Worm (Caenorhabditis elegans) whole organism, L4 larva: ENCODE measurements around the gene daf-41.

ENCODE experiments used
- D1046.2 ChIP-seq: fragments of 200-800 bp; sonication (Bioruptor generic); IDR thresholded peaks from 2 replicates; pipeline ENCODE4 v1.3.6; 2022; ENCODE audit warnings: missing genetic modification characterization, missing compliant biosample characterization
- F49E8.2 ChIP-seq: sonication (generic microtip); optimal IDR thresholded peaks from 2 replicates; lab custom pipeline; 2016; ENCODE audit warnings: missing compliant biosample characterization, mild to moderate bottlenecking, missing genetic modification characterization, borderline replicate concordance
- T26A8.4 ChIP-seq: fragments of 200-800 bp; sonication (Bioruptor generic); IDR thresholded peaks from 2 replicates; pipeline ENCODE4 v1.3.6; 2022; ENCODE audit warnings: missing genetic modification characterization, missing compliant biosample characterization
- Y105C5A.15 ChIP-seq: fragments of 200-800 bp; sonication (Bioruptor generic); IDR thresholded peaks from 2 replicates; pipeline ENCODE4 v1.3.6; 2022; ENCODE audit warnings: missing genetic modification characterization, missing compliant biosample characterization
- ZK546.5 ChIP-seq, 2 experiments: sonication (generic microtip); optimal IDR thresholded peaks; 2 replicates each; lab custom pipeline; 2017; ENCODE audit warnings: missing biosample characterization in 2 of 2, missing genetic modification characterization in 2 of 2
- aha-1 ChIP-seq: fragments of 150-350 bp; peaks from one replicate; lab custom pipeline; 2014; ENCODE audit warnings: missing biosample characterization, missing genetic modification characterization
- ceh-20 ChIP-seq: fragments of 200-800 bp; sonication (Bioruptor generic); IDR thresholded peaks from 2 replicates; pipeline ENCODE4 v1.3.6; 2022; ENCODE audit warnings: missing genetic modification reagents, missing genetic modification characterization, missing compliant biosample characterization
- ceh-28 ChIP-seq: fragments of 150-350 bp; optimal IDR thresholded peaks from 2 replicates; lab custom pipeline; 2014; ENCODE audit warnings: missing biosample characterization, missing genetic modification reagents, missing genetic modification characterization
- ces-1 ChIP-seq: fragments of 150-350 bp; sonication (generic microtip); optimal IDR thresholded peaks from 4 replicates; lab custom pipeline; 2014; ENCODE audit warnings: missing biosample characterization, missing genetic modification reagents, missing genetic modification characterization
- daf-12 ChIP-seq: fragments of 150-350 bp; optimal IDR thresholded peaks from 2 replicates; lab custom pipeline; 2014; ENCODE audit warnings: missing biosample characterization, missing genetic modification reagents, missing genetic modification characterization
- dmd-6 ChIP-seq: fragments of 200-800 bp; sonication (Bioruptor generic); IDR thresholded peaks from 2 replicates; pipeline ENCODE4 v1.3.6; 2022; ENCODE audit warnings: missing genetic modification reagents, missing genetic modification characterization, missing compliant biosample characterization
- dmd-9 ChIP-seq: fragments of 200-800 bp; sonication (Bioruptor generic); IDR thresholded peaks from 2 replicates; pipeline ENCODE4 v1.3.6; 2022; ENCODE audit warnings: missing genetic modification reagents, missing genetic modification characterization, missing compliant biosample characterization
- dpl-1 ChIP-seq: fragments of 150-350 bp; optimal IDR thresholded peaks from 2 replicates; lab custom pipeline; 2014; ENCODE audit warnings: missing biosample characterization, missing genetic modification reagents, missing genetic modification characterization
- duxl-1 ChIP-seq: sonication (generic microtip); optimal IDR thresholded peaks from 2 replicates; lab custom pipeline; 2016; ENCODE audit warnings: mild to moderate bottlenecking, missing genetic modification characterization, moderate library complexity, missing compliant biosample characterization; ENCODE audit not compliant: poor library complexity
- dve-1 ChIP-seq: sonication (generic microtip); optimal IDR thresholded peaks from 2 replicates; lab custom pipeline; 2017; ENCODE audit warnings: antibody characterized with exemption, mild to moderate bottlenecking, missing genetic modification characterization, missing compliant biosample characterization; ENCODE audit not compliant: insufficient read depth
- egl-27 ChIP-seq: sonication (generic microtip); optimal IDR thresholded peaks from 3 replicates; lab custom pipeline; 2017; ENCODE audit warnings: missing biosample characterization, missing genetic modification reagents, missing genetic modification characterization
- egl-43 ChIP-seq: fragments of 200-800 bp; sonication (Bioruptor generic); IDR thresholded peaks from 2 replicates; pipeline ENCODE4 v1.3.6; 2022; ENCODE audit warnings: missing genetic modification reagents, missing genetic modification characterization, missing compliant biosample characterization
- fkh-10 ChIP-seq: fragments of 150-350 bp; optimal IDR thresholded peaks from 2 replicates; lab custom pipeline; 2014; ENCODE audit warnings: missing biosample characterization, missing genetic modification reagents, missing genetic modification characterization
- jun-1 ChIP-seq: fragments of 150-350 bp; optimal IDR thresholded peaks from 2 replicates; lab custom pipeline; 2014; ENCODE audit warnings: missing biosample characterization, missing genetic modification reagents, missing genetic modification characterization
- lim-7 ChIP-seq: fragments of 200-800 bp; sonication (Bioruptor generic); IDR thresholded peaks from 2 replicates; pipeline ENCODE4 v1.3.6; 2022; ENCODE audit warnings: missing genetic modification characterization, missing compliant biosample characterization
- lin-1 ChIP-seq: fragments of 200-800 bp; sonication (Bioruptor generic); IDR thresholded peaks from 2 replicates; pipeline ENCODE4 v1.3.6; 2022; ENCODE audit warnings: missing genetic modification reagents, missing genetic modification characterization, missing compliant biosample characterization
- lin-13 ChIP-seq: fragments of 150-350 bp; optimal IDR thresholded peaks from 2 replicates; lab custom pipeline; 2014; ENCODE audit warnings: missing biosample characterization, missing genetic modification reagents, missing genetic modification characterization
- lin-15B ChIP-seq: fragments of 150-350 bp; sonication (generic microtip); optimal IDR thresholded peaks from 3 replicates; lab custom pipeline; 2014; ENCODE audit warnings: missing biosample characterization, missing genetic modification characterization
- lin-38 ChIP-seq: fragments of 200-800 bp; sonication (Bioruptor generic); IDR thresholded peaks from 2 replicates; pipeline ENCODE4 v1.3.6; 2022; ENCODE audit warnings: missing genetic modification reagents, missing genetic modification characterization, missing compliant biosample characterization
- lin-39 ChIP-seq: fragments of 150-350 bp; optimal IDR thresholded peaks from 2 replicates; lab custom pipeline; 2014; ENCODE audit warnings: missing biosample characterization, missing genetic modification reagents, missing genetic modification characterization
- madf-9 ChIP-seq: fragments of 200-800 bp; sonication (Bioruptor generic); conservative IDR thresholded peaks from 2 replicates; pipeline ENCODE4 v1.3.6; 2022; ENCODE audit warnings: missing genetic modification reagents, missing genetic modification characterization, missing compliant biosample characterization
- mdl-1 ChIP-seq, 2 experiments: fragments of 150-350 bp in 1 of 2; sonication (generic microtip) in 1 of 2; optimal IDR thresholded peaks; 2 replicates each; lab custom pipeline; 2014 to 2017; ENCODE audit warnings: missing biosample characterization in 2 of 2, missing genetic modification characterization in 2 of 2
- mxl-2 ChIP-seq: fragments of 200-800 bp; sonication (Bioruptor generic); conservative IDR thresholded peaks from 2 replicates; pipeline ENCODE4 v1.3.6; 2022; ENCODE audit warnings: missing genetic modification reagents, missing genetic modification characterization, missing compliant biosample characterization
- nhr-10 ChIP-seq: fragments of 150-350 bp; optimal IDR thresholded peaks from 2 replicates; lab custom pipeline; 2014; ENCODE audit warnings: missing biosample characterization, missing genetic modification characterization
- nhr-102 ChIP-seq: sonication (generic microtip); optimal IDR thresholded peaks from 2 replicates; lab custom pipeline; 2016; ENCODE audit warnings: mild to moderate bottlenecking, missing genetic modification characterization, moderate library complexity, missing compliant biosample characterization
- nhr-111 ChIP-seq: fragments of 200-800 bp; sonication (Bioruptor generic); optimal IDR thresholded peaks from 2 replicates; lab custom pipeline; 2018; ENCODE audit warnings: mild to moderate bottlenecking, missing genetic modification characterization, missing compliant biosample characterization
- nhr-237 ChIP-seq: sonication (generic microtip); optimal IDR thresholded peaks from 2 replicates; lab custom pipeline; 2017; ENCODE audit warnings: missing biosample characterization, missing genetic modification characterization
- nhr-28 ChIP-seq: fragments of 150-350 bp; optimal IDR thresholded peaks from 2 replicates; lab custom pipeline; 2014; ENCODE audit warnings: missing biosample characterization, missing genetic modification characterization
- nhr-41 ChIP-seq: fragments of 200-800 bp; sonication (Bioruptor generic); IDR thresholded peaks from 2 replicates; pipeline ENCODE4 v1.3.6; 2022; ENCODE audit warnings: missing genetic modification reagents, missing genetic modification characterization, missing compliant biosample characterization
- nhr-6 ChIP-seq: fragments of 150-350 bp; optimal IDR thresholded peaks from 2 replicates; lab custom pipeline; 2014; ENCODE audit warnings: missing biosample characterization, missing genetic modification characterization
- pha-4 ChIP-seq, 2 experiments: fragments of 150-350 bp in 1 of 2; fragments of 200-800 bp in 1 of 2; sonication (Bioruptor generic) in 1 of 2; IDR thresholded peaks in 1 of 2; optimal IDR thresholded peaks in 1 of 2; 2 replicates each; pipeline versions ENCODE4 v1.3.6 to Lab custom; 2014 to 2022; ENCODE audit warnings: missing genetic modification characterization in 2 of 2, missing genetic modification reagents in 2 of 2, missing biosample characterization in 1 of 2, missing compliant biosample characterization in 1 of 2
- saeg-2 ChIP-seq: fragments of 200-800 bp; sonication (Bioruptor generic); IDR thresholded peaks from 2 replicates; pipeline ENCODE4 v1.3.6; 2022; ENCODE audit warnings: missing genetic modification reagents, missing genetic modification characterization, missing compliant biosample characterization
- set-16 ChIP-seq: fragments of 200-800 bp; sonication (Bioruptor generic); IDR thresholded peaks from 2 replicates; pipeline ENCODE4 v1.3.6; 2022; ENCODE audit warnings: missing genetic modification reagents, missing genetic modification characterization, missing compliant biosample characterization
- snpc-1.2 ChIP-seq: fragments of 200-800 bp; sonication (Bioruptor generic); IDR thresholded peaks from 2 replicates; pipeline ENCODE4 v1.3.6; 2022; ENCODE audit warnings: missing genetic modification reagents, missing genetic modification characterization, missing compliant biosample characterization
- spr-1 ChIP-seq: sonication (generic microtip); optimal IDR thresholded peaks from 2 replicates; lab custom pipeline; 2016; ENCODE audit warnings: mild to moderate bottlenecking, missing genetic modification characterization, missing compliant biosample characterization
- spr-3 ChIP-seq: fragments of 200-800 bp; sonication (Bioruptor generic); optimal IDR thresholded peaks from 2 replicates; lab custom pipeline; 2018; ENCODE audit warnings: mild to moderate bottlenecking, missing genetic modification characterization, missing compliant biosample characterization
- tag-97 ChIP-seq: fragments of 200-800 bp; sonication (Bioruptor generic); IDR thresholded peaks from 2 replicates; pipeline ENCODE4 v1.3.6; 2022; ENCODE audit warnings: missing genetic modification characterization, missing compliant biosample characterization
- tra-1 ChIP-seq: fragments of 200-800 bp; sonication (Bioruptor generic); IDR thresholded peaks from 2 replicates; pipeline ENCODE4 v1.3.6; 2022; ENCODE audit warnings: missing genetic modification reagents, missing genetic modification characterization, missing compliant biosample characterization
- unc-130 ChIP-seq: sonication (generic microtip); optimal IDR thresholded peaks from 2 replicates; lab custom pipeline; 2016; ENCODE audit warnings: missing genetic modification reagents, missing genetic modification characterization, missing compliant biosample characterization
- unc-62 ChIP-seq, 3 experiments: fragments of 150-350 bp in 1 of 3; sonication (generic microtip); optimal IDR thresholded peaks in 2 of 3; peaks in 1 of 3; 1 replicate in 1 of 3; 2 replicates in 2 of 3; lab custom pipeline; 2014 to 2017; ENCODE audit warnings: missing biosample characterization in 3 of 3, missing genetic modification characterization in 3 of 3, missing genetic modification reagents in 3 of 3, missing genotype in 1 of 3
- zag-1 ChIP-seq: fragments of 150-350 bp; optimal IDR thresholded peaks from 2 replicates; lab custom pipeline; 2014; ENCODE audit warnings: missing biosample characterization, missing genetic modification characterization
- ztf-11 ChIP-seq: fragments of 150-350 bp; optimal IDR thresholded peaks from 2 replicates; lab custom pipeline; 2014; ENCODE audit warnings: missing biosample characterization, missing genetic modification characterization

Gene daf-41

DNA sequence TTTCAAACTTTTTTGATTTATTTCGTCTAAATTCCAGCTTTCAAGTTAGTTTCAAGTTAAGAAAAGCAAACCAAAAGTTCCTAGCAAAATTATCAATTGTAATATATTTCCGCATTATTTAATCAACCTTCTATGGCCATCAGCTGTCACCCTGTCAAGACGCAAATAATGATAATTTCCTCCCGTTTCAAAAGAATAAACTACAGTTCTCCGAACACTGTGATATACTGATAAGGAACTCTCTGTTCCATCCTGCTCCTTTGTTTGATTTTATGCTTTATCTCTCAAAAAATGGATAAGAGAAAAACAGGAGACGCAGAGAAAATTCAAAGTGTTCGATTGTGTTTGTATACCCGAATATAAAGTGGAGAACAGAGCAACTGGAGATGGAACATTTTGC lies 16.7 kb upstream of the daf-41 start (continued):
- TF ChIP-seq aha-1 (no peak), T26A8.4 (GFP tag; lab: Robert Waterston, UW) (no peak), F49E8.2 (tag; lab: Kevin White, UChicago) (no peak), lin-15B (tag; lab: Kevin White, UChicago) (no peak), zag-1 (no peak), dmd-9 (GFP tag; lab: Robert Waterston, UW) (no peak), nhr-10 (no peak), lin-1 (GFP tag; lab: Robert Waterston, UW) (peak; percentile 31; the same call in 1 of the 2 replicates), mxl-2 (no peak), set-16 (GFP tag; lab: Robert Waterston, UW) (no peak), saeg-2 (no peak), dpl-1 (GFP tag; lab: Kevin White, UChicago) (no peak), lim-7 (no peak), nhr-111 (GFP tag; lab: Kevin White, UChicago) (no peak), nhr-41 (GFP tag; lab: Robert Waterston, UW) (no peak), spr-1 (tag; lab: Kevin White, UChicago) (no peak), egl-43 (GFP tag; lab: Robert Waterston, UW) (no peak), snpc-1.2 (GFP tag; lab: Robert Waterston, UW) (no peak), duxl-1 (tag; lab: Kevin White, UChicago) (no peak), ces-1 (GFP tag; lab: Kevin White, UChicago) (no peak), nhr-28 (tag; lab: Kevin White, UChicago) (peak; percentile 34), dmd-6 (GFP tag; lab: Robert Waterston, UW) (peak; percentile 64), tra-1 (peak; percentile 47; the same call in 1 of the 2 replicates), madf-9 (GFP tag; lab: Robert Waterston, UW) (no peak), ceh-28 (no peak), jun-1 (tag; lab: Kevin White, UChicago) (no peak), nhr-237 (tag; lab: Kevin White, UChicago) (no peak), nhr-102 (tag; lab: Kevin White, UChicago) (peak; percentile 13), spr-3 (GFP tag; lab: Kevin White, UChicago) (no peak), dve-1 (peak; percentile 80), pha-4 (GFP tag; IDR thresholded peaks at IDR 0.05; lab: Robert Waterston, UW) (no peak), pha-4 (tag; optimal IDR thresholded peaks at IDR 0.05; lab: Kevin White, UChicago) (no peak), daf-12 (tag; lab: Kevin White, UChicago) (no peak), ZK546.5 (tag; optimal IDR thresholded peaks at IDR 0.05; lab: Kevin White, UChicago) (no peak), fkh-10 (GFP tag; lab: Kevin White, UChicago) (no peak), unc-130 (no peak), D1046.2 (no peak), lin-39 (tag; lab: Kevin White, UChicago) (no peak), tag-97 (GFP tag; lab: Robert Waterston, UW) (no peak), lin-38 (GFP tag; lab: Robert Waterston, UW) (no peak), Y105C5A.15 (GFP tag; lab: Robert Waterston, UW) (no peak), unc-62 (GFP tag; optimal IDR thresholded peaks at IDR 0.05 in 1 of 2; lab: Kevin White, UChicago) (no peak), unc-62 (tag; optimal IDR thresholded peaks at IDR 0.05; lab: Kevin White, UChicago) (no peak)
- TF ChIP-seq, all 104 proteins: peak for 9

DNA sequence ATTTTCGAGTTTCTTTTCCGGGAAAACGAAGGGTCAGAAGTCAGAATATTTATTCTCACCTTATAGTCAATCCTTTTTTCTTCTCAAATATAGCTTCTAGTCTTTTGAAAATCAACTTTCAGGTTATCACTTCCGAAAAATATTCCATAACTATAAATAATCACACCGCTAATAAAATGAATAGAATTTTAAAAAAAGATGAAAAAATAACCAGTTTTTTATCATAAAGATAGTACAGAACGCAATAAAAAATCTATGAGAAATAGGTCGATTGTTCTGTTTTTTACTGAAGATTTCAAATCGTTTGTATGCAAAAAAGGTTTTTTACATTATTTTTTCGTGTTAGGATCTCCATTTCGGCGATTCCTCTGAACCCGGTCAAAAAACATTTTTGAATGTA lies 15.7 kb upstream of the daf-41 start:
- TF ChIP-seq ceh-20 = no peak
- no peak for TF ChIP-seq nhr-6 (tag; lab: Kevin White, UChicago)
- TF ChIP-seq aha-1 = peak; percentile 26
- TF ChIP-seq lin-13 = no peak
- no peak for TF ChIP-seq D1046.2
- no peak for TF ChIP-seq Y105C5A.15 (GFP tag; lab: Robert Waterston, UW)
- peak in 1 of 2 experiments; percentile 95 for TF ChIP-seq unc-62 (GFP tag; optimal IDR thresholded peaks at IDR 0.05 in 1 of 2; lab: Kevin White, UChicago)
- no peak for TF ChIP-seq unc-62 (tag; optimal IDR thresholded peaks at IDR 0.05; lab: Kevin White, UChicago)
- TF ChIP-seq egl-27 (tag; lab: Kevin White, UChicago) = no peak
- no peak for TF ChIP-seq mdl-1 (tag; optimal IDR thresholded peaks at IDR 0.05; lab: Kevin White, UChicago)
- TF ChIP-seq mxl-2 = no peak
- TF ChIP-seq ztf-11 (tag; lab: Kevin White, UChicago) = no peak
- no peak for TF ChIP-seq lin-38 (GFP tag; lab: Robert Waterston, UW)
- TF ChIP-seq dmd-9 (GFP tag; lab: Robert Waterston, UW) = no peak
- no peak for TF ChIP-seq lin-1 (GFP tag; lab: Robert Waterston, UW)
